Worm (Caenorhabditis elegans) whole organism, early embryonic: ENCODE measurements around the gene sri-65.

ENCODE experiments used
- ama-1 ChIP-seq: fragments of 150-350 bp; optimal IDR thresholded peaks from 2 replicates; lab custom pipeline; 2014
- ceh-36 ChIP-seq: sonication (generic microtip); optimal IDR thresholded peaks from 2 replicates; lab custom pipeline; 2016; ENCODE audit warnings: missing genetic modification characterization, inconsistent platforms, missing compliant biosample characterization
- flt-1 ChIP-seq: fragments of 200-800 bp; sonication (Bioruptor generic); IDR thresholded peaks from 2 replicates; pipeline ENCODE4 v1.3.6; 2022; ENCODE audit warnings: missing genetic modification characterization, missing compliant biosample characterization
- hmbx-1 ChIP-seq: sonication (generic microtip); optimal IDR thresholded peaks from 2 replicates; lab custom pipeline; 2016; ENCODE audit warnings: mild to moderate bottlenecking, missing genetic modification characterization, missing compliant biosample characterization
- hnd-1 ChIP-seq: sonication (generic microtip); optimal IDR thresholded peaks from 2 replicates; lab custom pipeline; 2016; ENCODE audit warnings: missing genetic modification characterization, missing compliant biosample characterization

DNA sequence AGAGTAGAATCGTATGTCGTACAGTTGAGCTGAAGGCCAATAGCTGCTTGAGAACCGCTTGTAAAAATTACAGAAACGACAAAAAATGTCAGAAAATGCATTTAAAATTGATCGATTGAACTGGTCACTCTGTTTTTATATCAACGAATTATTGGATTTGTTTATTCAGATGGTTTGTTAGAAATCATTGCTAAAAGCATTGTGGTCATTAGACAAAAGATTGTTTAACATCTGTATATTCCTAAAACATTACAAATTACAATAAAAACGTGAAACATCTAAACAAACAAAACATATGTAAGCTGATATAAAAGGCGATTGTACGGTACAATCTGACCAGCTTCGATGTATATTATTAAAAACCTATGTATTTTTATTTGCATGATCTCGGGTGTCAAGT lies 47.3 kb upstream of the sri-65 start, which contains the start of the genes F26D2.13 and F26D2.14:
- TF ChIP-seq ama-1 (no peak), ceh-36 (tag; lab: Kevin White, UChicago) (no peak), hnd-1 (no peak), hmbx-1 (tag; lab: Kevin White, UChicago) (no peak), flt-1 (GFP tag; lab: Robert Waterston, UW) (no peak)
